Fruit fly (Drosophila melanogaster): ENCODE data around the gene CG11109.

CG11109 gene

dm6 chr3L:22871030-22871844 is 763 bp upstream of the CG11109 start (continued):
- TF ChIP-seq sens-2 (GFP tag; IDR thresholded peaks at IDR 0.05) (no peak), CG10366 (GFP tag; IDR thresholded peaks at IDR 0.05) (no peak), Aef1 (GFP tag; IDR thresholded peaks at IDR 0.05) (no peak), Trl (optimal IDR thresholded peaks at IDR 0.05) (no peak), Trl (GFP tag; optimal IDR thresholded peaks at IDR 0.05) (no peak), MBD-R2 (GFP tag; IDR thresholded peaks at IDR 0.05) (peak; percentile 46; the same call in 1 of the 2 replicates), onecut (GFP tag; IDR thresholded peaks at IDR 0.05) (peak; percentile 17), Med (GFP tag) (peak; percentile 92), Dad (GFP tag; optimal IDR thresholded peaks at IDR 0.05) (no peak), CG3726 (GFP tag; IDR thresholded peaks at IDR 0.05) (no peak), Dbx (GFP tag; IDR thresholded peaks at IDR 0.05) (no peak), amos (GFP tag; IDR thresholded peaks at IDR 0.05; ENCODE audit: partially characterized antibody) (peak; percentile 74), CG4730 (GFP tag; IDR thresholded peaks at IDR 0.05) (no peak), Xrp1 (GFP tag; IDR thresholded peaks at IDR 0.05) (peak; percentile 22; the same call in 1 of the 2 replicates), CG14014 (GFP tag; IDR thresholded peaks at IDR 0.05) (peak; percentile 34; the same call in 1 of the 2 replicates), lilli (GFP tag; optimal IDR thresholded peaks at IDR 0.05) (no peak), prd (optimal IDR thresholded peaks at IDR 0.05) (no peak), prd (GFP tag; IDR thresholded peaks at IDR 0.05) (no peak), CHES-1-like (GFP tag; optimal IDR thresholded peaks at IDR 0.05) (peak; percentile 35), CG12071 (GFP tag; optimal IDR thresholded peaks at IDR 0.05) (no peak), Ptx1 (GFP tag; IDR thresholded peaks at IDR 0.05) (peak; percentile 38; the same call in 1 of the 2 replicates), Dfd (GFP tag; optimal IDR thresholded peaks at IDR 0.05) (no peak), CG17829 (tag; optimal IDR thresholded peaks at IDR 0.05) (no peak), ac (GFP tag; optimal IDR thresholded peaks at IDR 0.05) (no peak), CG10431 (GFP tag; optimal IDR thresholded peaks at IDR 0.05) (no peak), CG31365 (tag; optimal IDR thresholded peaks at IDR 0.05) (no peak), pan (optimal IDR thresholded peaks at IDR 0.05) (no peak), pan (GFP tag; optimal IDR thresholded peaks at IDR 0.05 in 1 of 2, IDR thresholded peaks at IDR 0.05 in 1 of 2) (peak in 1 of 2 experiments; percentile 37), Gsc (GFP tag; IDR thresholded peaks at IDR 0.05) (no peak), nmo (GFP tag; optimal IDR thresholded peaks at IDR 0.05) (no peak), bcd (GFP tag; optimal IDR thresholded peaks at IDR 0.05) (no peak), hbn (GFP tag; IDR thresholded peaks at IDR 0.05; ENCODE audit: partially characterized antibody) (peak; percentile 37), B-H2 (GFP tag; optimal IDR thresholded peaks at IDR 0.05) (no peak), Fer1 (GFP tag; optimal IDR thresholded peaks at IDR 0.05) (no peak), CG6272 (GFP tag; IDR thresholded peaks at IDR 0.05) (no peak), lbe (GFP tag; optimal IDR thresholded peaks at IDR 0.05) (peak; percentile 13), en (GFP tag; optimal IDR thresholded peaks at IDR 0.05) (no peak), mld (GFP tag; IDR thresholded peaks at IDR 0.05; ENCODE audit: partially characterized antibody) (peak; percentile 62; the same call in 1 of the 3 replicates), Mrtf (GFP tag; IDR thresholded peaks at IDR 0.05) (no peak), Blimp-1 (GFP tag; optimal IDR thresholded peaks at IDR 0.05) (no peak), CG33213 (GFP tag; optimal IDR thresholded peaks at IDR 0.05) (peak; percentile 2), Antp (GFP tag; optimal IDR thresholded peaks at IDR 0.05) (peak; percentile 40), CG16779 (GFP tag; IDR thresholded peaks at IDR 0.05) (no peak), Lpt (GFP tag; optimal IDR thresholded peaks at IDR 0.05) (no peak), CG14667 (GFP tag; IDR thresholded peaks at IDR 0.05) (no peak), CG12769 (tag; optimal IDR thresholded peaks at IDR 0.05) (peak; percentile 11), CG4820 (GFP tag; optimal IDR thresholded peaks at IDR 0.05) (no peak), CG12104 (GFP tag; optimal IDR thresholded peaks at IDR 0.05) (no peak), Ssrp (tag; optimal IDR thresholded peaks at IDR 0.05) (no peak), CG7372 (GFP tag; IDR thresholded peaks at IDR 0.05) (0 out of 2 replicates have a peak, but pooled peaks have one; percentile 21), CG6654 (GFP tag; optimal IDR thresholded peaks at IDR 0.05) (no peak)

All from whole organism, embryonic.